Fruit fly (Drosophila melanogaster) whole organism, embryonic: Measurements from ENCODE around the gene rec.

Source experiments
- BEAF-32 ChIP-seq: fragments of 200-800 bp; sonication (Bioruptor generic); optimal IDR thresholded peaks from 3 replicates; lab custom pipeline; 2017; ENCODE audit warnings: missing biosample characterization, missing genetic modification characterization, mild to moderate bottlenecking, moderate library complexity, missing genetic modification reagents
- CG10209 ChIP-seq: fragments of 200-800 bp; sonication (Bioruptor generic); optimal IDR thresholded peaks from 3 replicates; lab custom pipeline; 2017; ENCODE audit warnings: missing biosample characterization, mild to moderate bottlenecking, missing genetic modification characterization, missing genetic modification reagents
- CG11695 ChIP-seq: fragments of 200-800 bp; sonication (Bioruptor generic); IDR thresholded peaks from 3 replicates; pipeline ENCODE4 v1.3.6; 2022; ENCODE audit warnings: missing biosample characterization, missing genetic modification characterization
- CG12744 ChIP-seq: fragments of 200-800 bp; sonication (Bioruptor generic); optimal IDR thresholded peaks from 2 replicates; lab custom pipeline; 2016; ENCODE audit warnings: missing biosample characterization, missing genetic modification characterization
- CG14710 ChIP-seq: fragments of 200-800 bp; sonication (Bioruptor generic); optimal IDR thresholded peaks from 3 replicates; lab custom pipeline; 2019; ENCODE audit warnings: missing biosample characterization, mild to moderate bottlenecking, missing genetic modification characterization, moderate library complexity
- CG1529 ChIP-seq: fragments of 200-800 bp; sonication (Bioruptor generic); optimal IDR thresholded peaks from 3 replicates; lab custom pipeline; 2018; ENCODE audit warnings: missing biosample characterization, missing genetic modification characterization
- CG15601 ChIP-seq: fragments of 200-800 bp; sonication (Bioruptor generic); optimal IDR thresholded peaks from 3 replicates; lab custom pipeline; 2019; ENCODE audit warnings: missing biosample characterization, mild to moderate bottlenecking, missing genetic modification characterization, moderate library complexity
- CG15696 ChIP-seq: fragments of 200-800 bp; sonication (Bioruptor generic); optimal IDR thresholded peaks from 2 replicates; lab custom pipeline; 2019; ENCODE audit warnings: missing biosample characterization, mild to moderate bottlenecking, missing genetic modification characterization, moderate library complexity
- CG18619 ChIP-seq: fragments of 200-800 bp; sonication (Bioruptor generic); optimal IDR thresholded peaks from 3 replicates; lab custom pipeline; 2017; ENCODE audit warnings: missing biosample characterization, mild to moderate bottlenecking, missing genetic modification characterization
- CG3995 ChIP-seq: fragments of 200-800 bp; sonication (Bioruptor generic); optimal IDR thresholded peaks from 3 replicates; lab custom pipeline; 2016; ENCODE audit warnings: missing biosample characterization, missing genetic modification characterization
- CG4328 ChIP-seq: fragments of 200-800 bp; sonication (Bioruptor generic); optimal IDR thresholded peaks from 3 replicates; lab custom pipeline; 2017; ENCODE audit warnings: missing biosample characterization, missing genetic modification reagents, missing genetic modification characterization
- CG4360 ChIP-seq: fragments of 200-800 bp; sonication (Bioruptor generic); IDR thresholded peaks from 2 replicates; pipeline ENCODE4 v1.3.6; 2022; ENCODE audit warnings: missing biosample characterization, missing genetic modification characterization
- CG7357 ChIP-seq: fragments of 200-800 bp; sonication (Bioruptor generic); IDR thresholded peaks from 3 replicates; pipeline ENCODE4 v1.3.6; 2022; ENCODE audit warnings: missing biosample characterization, missing genetic modification characterization
- CG7556 ChIP-seq: fragments of 200-800 bp; sonication (Bioruptor generic); optimal IDR thresholded peaks from 2 replicates; lab custom pipeline; 2017; ENCODE audit warnings: missing biosample characterization, mild to moderate bottlenecking, missing genetic modification characterization
- CG8281 ChIP-seq: fragments of 200-800 bp; sonication (Bioruptor generic); optimal IDR thresholded peaks from 2 replicates; lab custom pipeline; 2018; ENCODE audit warnings: missing biosample characterization, mild to moderate bottlenecking, missing genetic modification characterization, moderate library complexity
- CG8290 ChIP-seq, 3 experiments: fragments of 200-800 bp; sonication (Bioruptor generic); optimal IDR thresholded peaks; 2 replicates each; lab custom pipeline; 2016 to 2019; ENCODE audit warnings: missing biosample characterization in 3 of 3, missing genetic modification characterization in 3 of 3, mild to moderate bottlenecking in 2 of 3, moderate library complexity in 1 of 3
- CG9797 ChIP-seq: fragments of 200-800 bp; sonication (Bioruptor generic); optimal IDR thresholded peaks from 3 replicates; lab custom pipeline; 2018; ENCODE audit warnings: missing biosample characterization, mild to moderate bottlenecking, missing genetic modification characterization
- CoRest ChIP-seq: fragments of 200-800 bp; sonication (Bioruptor generic); optimal IDR thresholded peaks from 3 replicates; lab custom pipeline; 2018; ENCODE audit warnings: missing biosample characterization, mild to moderate bottlenecking, missing genetic modification characterization, moderate library complexity
- D ChIP-seq, 2 experiments: fragments of 200-800 bp in 1 of 2; fragments of >200 bp in 1 of 2; sonication (Bioruptor generic) in 1 of 2; optimal IDR thresholded peaks; 2 replicates in 1 of 2; 3 replicates in 1 of 2; lab custom pipeline; 2017; ENCODE audit warnings: mild to moderate bottlenecking in 1 of 2, missing biosample characterization in 1 of 2, missing genetic modification characterization in 1 of 2, missing genetic modification reagents in 1 of 2
- Doc2 ChIP-seq: fragments of 200-800 bp; sonication (Bioruptor generic); IDR thresholded peaks from 2 replicates; pipeline ENCODE4 v1.3.6; 2022; ENCODE audit warnings: missing biosample characterization, missing genetic modification characterization
- Hmr ChIP-seq: fragments of 200-800 bp; sonication (Bioruptor generic); optimal IDR thresholded peaks from 3 replicates; lab custom pipeline; 2017; ENCODE audit warnings: mild to moderate bottlenecking, missing biosample characterization, missing genetic modification reagents, missing genetic modification characterization
- Kr ChIP-seq: fragments of 200-800 bp; sonication (Bioruptor generic); optimal IDR thresholded peaks from 2 replicates; lab custom pipeline; 2017; ENCODE audit warnings: missing biosample characterization, mild to moderate bottlenecking, missing genetic modification characterization
- MESR4 ChIP-seq: fragments of 200-800 bp; sonication (Bioruptor generic); optimal IDR thresholded peaks from 2 replicates; lab custom pipeline; 2018; ENCODE audit warnings: missing biosample characterization, mild to moderate bottlenecking, missing genetic modification characterization, moderate library complexity
- Nf-YA ChIP-seq: fragments of 200-800 bp; sonication (Bioruptor generic); IDR thresholded peaks from 2 replicates; pipeline ENCODE4 v1.3.6; 2022; ENCODE audit warnings: missing biosample characterization, missing genetic modification characterization
- Oaz ChIP-seq: fragments of 200-800 bp; sonication (Bioruptor generic); IDR thresholded peaks from 2 replicates; pipeline ENCODE4 v1.3.6; 2022; ENCODE audit warnings: missing biosample characterization, missing genetic modification characterization
- Scr ChIP-seq: fragments of 200-800 bp; sonication (Bioruptor generic); IDR thresholded peaks from 2 replicates; pipeline ENCODE4 v1.3.6; 2022; ENCODE audit warnings: missing biosample characterization, missing genetic modification characterization; ENCODE audit not compliant: partially characterized antibody
- Vsx1 ChIP-seq: fragments of 200-800 bp; sonication (Bioruptor generic); optimal IDR thresholded peaks from 2 replicates; lab custom pipeline; 2017; ENCODE audit warnings: missing biosample characterization, mild to moderate bottlenecking, missing genetic modification characterization, missing genetic modification reagents
- bigmax ChIP-seq: fragments of 200-800 bp; sonication (Bioruptor generic); optimal IDR thresholded peaks from 2 replicates; lab custom pipeline; 2018; ENCODE audit warnings: missing biosample characterization, mild to moderate bottlenecking, missing genetic modification characterization
- bowl ChIP-seq: fragments of 200-800 bp; sonication (Bioruptor generic); IDR thresholded peaks from 2 replicates; pipeline ENCODE4 v1.3.6; 2022; ENCODE audit warnings: missing biosample characterization, missing genetic modification characterization
- br ChIP-seq: fragments of >200 bp; optimal IDR thresholded peaks from 2 replicates; lab custom pipeline; 2017
- croc ChIP-seq: fragments of 200-800 bp; sonication (Bioruptor generic); conservative IDR thresholded peaks from 3 replicates; pipeline ENCODE4 v1.3.6; 2022; ENCODE audit warnings: missing biosample characterization, missing genetic modification characterization
- dm ChIP-seq: fragments of 200-800 bp; sonication (Bioruptor generic); optimal IDR thresholded peaks from 3 replicates; lab custom pipeline; 2016; ENCODE audit warnings: missing biosample characterization, missing genetic modification characterization
- dpn ChIP-seq, 2 experiments: fragments of 200-800 bp; sonication (Bioruptor generic); optimal IDR thresholded peaks; 3 replicates each; lab custom pipeline; 2016; ENCODE audit warnings: missing biosample characterization in 2 of 2, missing genetic modification characterization in 2 of 2
- gcm ChIP-seq: fragments of 200-800 bp; sonication (Bioruptor generic); optimal IDR thresholded peaks from 2 replicates; lab custom pipeline; 2019; ENCODE audit warnings: missing biosample characterization, mild to moderate bottlenecking, missing genetic modification characterization, moderate library complexity
- gsb ChIP-seq: fragments of 200-800 bp; sonication (Bioruptor generic); IDR thresholded peaks from 2 replicates; pipeline ENCODE4 v1.3.6; 2022; ENCODE audit warnings: missing biosample characterization, missing genetic modification characterization
- gsb-n ChIP-seq: fragments of 200-800 bp; sonication (Bioruptor generic); optimal IDR thresholded peaks from 3 replicates; lab custom pipeline; 2018; ENCODE audit warnings: missing biosample characterization, mild to moderate bottlenecking, missing genetic modification characterization
- pita ChIP-seq: fragments of 200-800 bp; sonication (Bioruptor generic); optimal IDR thresholded peaks from 2 replicates; lab custom pipeline; 2017; ENCODE audit warnings: missing biosample characterization, mild to moderate bottlenecking, missing genetic modification characterization
- pzg ChIP-seq: fragments of 200-800 bp; sonication (Bioruptor generic); optimal IDR thresholded peaks from 3 replicates; lab custom pipeline; 2018; ENCODE audit warnings: missing biosample characterization, mild to moderate bottlenecking, missing genetic modification characterization, moderate library complexity
- ranshi ChIP-seq: fragments of 200-800 bp; sonication (Bioruptor generic); IDR thresholded peaks from 2 replicates; pipeline ENCODE4 v1.3.6; 2022; ENCODE audit warnings: missing biosample characterization, missing genetic modification characterization
- rib ChIP-seq: fragments of 200-800 bp; sonication (Bioruptor generic); IDR thresholded peaks from 2 replicates; pipeline ENCODE4 v1.3.6; 2022; ENCODE audit warnings: missing biosample characterization, missing genetic modification characterization
- ro ChIP-seq: fragments of 200-800 bp; sonication (Bioruptor generic); IDR thresholded peaks from 2 replicates; pipeline ENCODE4 v1.3.6; 2022; ENCODE audit warnings: missing biosample characterization, missing genetic modification characterization
- schlank ChIP-seq: fragments of 200-800 bp; sonication (Bioruptor generic); optimal IDR thresholded peaks from 2 replicates; lab custom pipeline; 2018; ENCODE audit warnings: missing biosample characterization, mild to moderate bottlenecking, missing genetic modification characterization
- scrt ChIP-seq: fragments of 200-800 bp; sonication (Bioruptor generic); optimal IDR thresholded peaks from 2 replicates; lab custom pipeline; 2018; ENCODE audit warnings: missing biosample characterization, mild to moderate bottlenecking, missing genetic modification characterization, moderate library complexity
- sisA ChIP-seq: fragments of 200-800 bp; sonication (Bioruptor generic); IDR thresholded peaks from 2 replicates; pipeline ENCODE4 v1.3.6; 2022; ENCODE audit warnings: missing biosample characterization, missing genetic modification characterization
- sob ChIP-seq: fragments of 200-800 bp; sonication (Bioruptor generic); IDR thresholded peaks from 2 replicates; pipeline ENCODE4 v1.3.6; 2022; ENCODE audit warnings: missing biosample characterization, missing genetic modification characterization
- twi ChIP-seq: fragments of 200-800 bp; optimal IDR thresholded peaks from 2 replicates; lab custom pipeline; 2019; ENCODE audit warnings: missing biosample characterization, mild to moderate bottlenecking, missing genetic modification characterization, moderate library complexity
- unc-4 ChIP-seq: fragments of 200-800 bp; sonication (Bioruptor generic); IDR thresholded peaks from 2 replicates; pipeline ENCODE4 v1.3.6; 2022; ENCODE audit warnings: missing biosample characterization, missing genetic modification characterization; ENCODE audit not compliant: partially characterized antibody
- usp ChIP-seq: fragments of >200 bp; optimal IDR thresholded peaks from 2 replicates; lab custom pipeline; 2017; ENCODE audit warnings: missing biosample characterization, missing genetic modification characterization
- vvl ChIP-seq: fragments of 200-800 bp; sonication (Bioruptor generic); IDR thresholded peaks from 2 replicates; pipeline ENCODE4 v1.3.6; 2022; ENCODE audit warnings: missing biosample characterization, missing genetic modification characterization
- zfh2 ChIP-seq: fragments of 200-800 bp; sonication (Bioruptor generic); optimal IDR thresholded peaks from 2 replicates; lab custom pipeline; 2016; ENCODE audit warnings: missing biosample characterization, missing genetic modification characterization

rec gene

DNA sequence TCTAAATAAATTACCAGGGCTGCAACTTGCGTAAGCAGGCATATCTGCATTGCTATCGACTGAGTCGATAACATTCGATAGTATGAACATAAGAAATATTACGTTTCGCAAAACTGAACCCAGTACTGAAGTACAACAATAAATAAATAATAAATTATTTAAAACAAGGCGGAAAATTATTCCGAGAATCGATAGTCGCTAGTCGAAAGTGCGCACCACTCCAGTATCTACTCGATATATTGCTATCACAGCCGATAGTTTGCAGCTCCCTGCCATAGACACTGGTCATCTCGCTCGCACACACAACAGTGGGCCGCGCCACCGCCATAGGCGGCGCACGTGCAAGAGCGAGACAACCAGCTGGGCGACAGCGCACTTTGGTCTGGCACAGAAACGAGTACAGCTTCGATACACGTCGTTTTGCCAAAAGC, 39.0 kb downstream of the rec start, which contains the start of gene nsl1 (continued):
- TF ChIP-seq CG3995 (GFP tag; lab: Kevin White, UChicago) (peak; percentile 65), vvl (GFP tag; lab: Robert Waterston, UW) (peak; percentile 69; the same call in 1 of the 2 replicates), bigmax (GFP tag; lab: Kevin White, UChicago) (no peak), gsb-n (tag; lab: Kevin White, UChicago) (no peak), CG10209 (GFP tag; lab: Kevin White, UChicago) (no peak), D (optimal IDR thresholded peaks at IDR 0.05; lab: Kevin White, UChicago) (no peak), D (GFP tag; optimal IDR thresholded peaks at IDR 0.05; lab: Kevin White, UChicago) (no peak), CG15696 (tag; lab: Kevin White, UChicago) (no peak), dm (peak; percentile 54), zfh2 (GFP tag; lab: Kevin White, UChicago) (peak; percentile 42), CG9797 (peak; percentile 54), Scr (GFP tag; lab: Robert Waterston, UW) (peak; percentile 98), CG8281 (no peak), Doc2 (GFP tag; lab: Robert Waterston, UW) (no peak), CG15601 (tag; lab: Kevin White, UChicago) (peak; percentile 22), usp (GFP tag; lab: Kevin White, UChicago) (no peak), sisA (GFP tag; lab: Robert Waterston, UW) (peak; percentile 44; the same call in 1 of the 2 replicates), BEAF-32 (peak; percentile 99), Kr (GFP tag; lab: Kevin White, UChicago) (no peak), CG11695 (GFP tag; lab: Robert Waterston, UW) (no peak), CG1529 (peak; percentile 7), Vsx1 (GFP tag; lab: Kevin White, UChicago) (peak; percentile 7), Hmr (GFP tag; lab: Kevin White, UChicago) (peak; percentile 50), pita (GFP tag; lab: Kevin White, UChicago) (no peak), CG8290 (GFP tag; optimal IDR thresholded peaks at IDR 0.05; lab: Kevin White, UChicago) (peak; percentile 35), CG8290 (tag; optimal IDR thresholded peaks at IDR 0.05; lab: Kevin White, UChicago) (peak; percentile 30 to 68), sob (GFP tag; lab: Robert Waterston, UW) (peak; percentile 48), pzg (GFP tag; lab: Kevin White, UChicago) (peak; percentile 93), gsb (no peak), MESR4 (GFP tag; lab: Kevin White, UChicago) (peak; percentile 23), ranshi (no peak), croc (no peak), twi (tag; lab: Kevin White, UChicago) (peak; percentile 31), ro (GFP tag; lab: Robert Waterston, UW) (no peak), CG14710 (tag; lab: Kevin White, UChicago) (peak; percentile 74), Nf-YA (GFP tag; lab: Robert Waterston, UW) (no peak), CG4360 (no peak), CG7556 (no peak), gcm (GFP tag; lab: Kevin White, UChicago) (peak; percentile 14), Oaz (GFP tag; lab: Robert Waterston, UW) (no peak), CG7357 (no peak), unc-4 (peak; percentile 95), bowl (GFP tag; lab: Robert Waterston, UW) (no peak), CG18619 (GFP tag; lab: Kevin White, UChicago) (no peak), scrt (GFP tag; lab: Kevin White, UChicago) (no peak), schlank (tag; lab: Kevin White, UChicago) (no peak), CG12744 (GFP tag; lab: Kevin White, UChicago) (no peak), dpn (GFP tag; optimal IDR thresholded peaks at IDR 0.05; lab: Kevin White, UChicago) (peak in 1 of 2 experiments; percentile 37), CG4328 (GFP tag; lab: Kevin White, UChicago) (no peak), CoRest (tag; lab: Kevin White, UChicago) (peak; percentile 31), rib (GFP tag; lab: Robert Waterston, UW) (peak; percentile 69), br (lab: Kevin White, UChicago) (no peak)
